Worm (Caenorhabditis elegans): ENCODE results near the gene pxn-1.

ce11 chrV:8529219-8529618, 34.5 kb downstream of the pxn-1 start, which contains the start of gene otpl-5:
- TF ChIP-seq pes-1 (GFP tag; IDR thresholded peaks at IDR 0.05), result no peak
- TF ChIP-seq ama-1 (optimal IDR thresholded peaks at IDR 0.05), result no peak
- no peak for TF ChIP-seq tbx-11 (GFP tag; IDR thresholded peaks at IDR 0.05)
- no peak for TF ChIP-seq F13C5.2 (tag; optimal IDR thresholded peaks at IDR 0.05)
- TF ChIP-seq B0310.2 (tag; optimal IDR thresholded peaks at IDR 0.05), result no peak
